Worm (Caenorhabditis elegans): Measurements from ENCODE around the gene elt-3.

Gene elt-3

ce11 chrX:13958451-13958850 lies 23.8 kb downstream of the elt-3 start:
- TF ChIP-seq fkh-4 (tag; optimal IDR thresholded peaks at IDR 0.05; ENCODE audit: borderline replicate concordance): no peak
- TF ChIP-seq nhr-237 (tag; optimal IDR thresholded peaks at IDR 0.05): no peak
- TF ChIP-seq tbx-2 (tag; optimal IDR thresholded peaks at IDR 0.05): peak; percentile 1
- TF ChIP-seq aha-1 (tag; optimal IDR thresholded peaks at IDR 0.05): no peak
- no peak for TF ChIP-seq hlh-4 (tag; optimal IDR thresholded peaks at IDR 0.05)
- no peak for TF ChIP-seq unc-62 (GFP tag; optimal IDR thresholded peaks at IDR 0.05)
- TF ChIP-seq skn-1 (tag; optimal IDR thresholded peaks at IDR 0.05): peak; percentile 11
- peak; percentile 16 for TF ChIP-seq lin-14 (GFP tag; optimal IDR thresholded peaks at IDR 0.05)
- TF ChIP-seq jun-1 (tag; optimal IDR thresholded peaks at IDR 0.05): peak; percentile 17

- TF ChIP-seq lin-14 (GFP tag; optimal IDR thresholded peaks at IDR 0.05) (no peak), aha-1 (tag; optimal IDR thresholded peaks at IDR 0.05) (no peak), lin-35 (GFP tag; optimal IDR thresholded peaks at IDR 0.05) (peak in 1 of 2 experiments; percentile 5), elt-2 (tag; optimal IDR thresholded peaks at IDR 0.05) (peak; percentile 31)
These were observed 24.7 kb downstream of the elt-3 start for ce11 chrX:13959383-13959782.

ce11 chrX:13959849-13960248 lies 25.2 kb downstream of the elt-3 start, which contains the start of gene syx-2:
Gene syx-2 (plus strand): TSS chrX:13960149.
- TF ChIP-seq sptf-1 (tag; optimal IDR thresholded peaks at IDR 0.05) (no peak), nhr-85 (tag) (peak; percentile 4), fkh-4 (tag; optimal IDR thresholded peaks at IDR 0.05; ENCODE audit: borderline replicate concordance) (no peak)

- TF ChIP-seq nhr-20 (tag; optimal IDR thresholded peaks at IDR 0.05): no peak
- TF ChIP-seq snu-23 (GFP tag; optimal IDR thresholded peaks at IDR 0.05): no peak
- TF ChIP-seq fkh-10 (GFP tag; optimal IDR thresholded peaks at IDR 0.05): no peak
- no peak for TF ChIP-seq F16B12.6 (tag; optimal IDR thresholded peaks at IDR 0.05)
- TF ChIP-seq lin-35 (GFP tag; optimal IDR thresholded peaks at IDR 0.05): no peak
- TF ChIP-seq nhr-237 (tag; optimal IDR thresholded peaks at IDR 0.05): no peak
- no peak for TF ChIP-seq ceh-8 (GFP tag; optimal IDR thresholded peaks at IDR 0.05)
- TF ChIP-seq blmp-1 (tag; optimal IDR thresholded peaks at IDR 0.05): no peak
- no peak for TF ChIP-seq dsc-1 (tag; optimal IDR thresholded peaks at IDR 0.05)
- TF ChIP-seq hlh-17 (GFP tag; optimal IDR thresholded peaks at IDR 0.05; ENCODE audit: borderline replicate concordance): no peak
- TF ChIP-seq efl-1 (optimal IDR thresholded peaks at IDR 0.05): no peak
- no peak for TF ChIP-seq efl-1 (GFP tag; optimal IDR thresholded peaks at IDR 0.05 in 1 of 2)
These were observed 28.5 kb downstream of the elt-3 start, which contains the start of gene F48F7.3 for ce11 chrX:13963203-13963602. Gene F48F7.3 (plus strand): TSS chrX:13963503.

- peak; percentile 61 for TF ChIP-seq nhr-85 (tag)
- TF ChIP-seq ceh-8 (GFP tag; optimal IDR thresholded peaks at IDR 0.05): no peak
These were observed 33.6 kb downstream of the elt-3 start, which contains the start of gene pqn-39 for ce11 chrX:13968292-13968691. Gene pqn-39 (minus strand): TSS chrX:13968676.

ce11 chrX:13969257-13969968 lies 34.7 kb downstream of the elt-3 start:
- TF ChIP-seq pag-3 (tag; optimal IDR thresholded peaks at IDR 0.05; ENCODE audit: borderline replicate concordance, insufficient read depth) (no peak), jun-1 (tag; optimal IDR thresholded peaks at IDR 0.05) (peak; percentile 46), vab-15 (tag; optimal IDR thresholded peaks at IDR 0.05) (no peak), F16B12.6 (tag; optimal IDR thresholded peaks at IDR 0.05) (no peak), ztf-4 (tag; optimal IDR thresholded peaks at IDR 0.05) (peak; percentile 53), Y116A8C.19 (tag; optimal IDR thresholded peaks at IDR 0.05; ENCODE audit: borderline replicate concordance) (no peak), C16A3.4 (tag; optimal IDR thresholded peaks at IDR 0.05) (peak; percentile 11), unc-130 (tag; optimal IDR thresholded peaks at IDR 0.05) (peak; percentile 37), nhr-76 (tag; optimal IDR thresholded peaks at IDR 0.05) (no peak), nhr-237 (tag; optimal IDR thresholded peaks at IDR 0.05) (peak; percentile 38), ceh-63 (GFP tag; optimal IDR thresholded peaks at IDR 0.05) (no peak), hpl-2 (GFP tag; optimal IDR thresholded peaks at IDR 0.05) (peak; percentile 23), nhr-20 (tag; optimal IDR thresholded peaks at IDR 0.05) (peak; percentile 80), snu-23 (GFP tag; optimal IDR thresholded peaks at IDR 0.05) (peak; percentile 89), tbx-2 (tag; optimal IDR thresholded peaks at IDR 0.05) (peak; percentile 68), fkh-10 (GFP tag; optimal IDR thresholded peaks at IDR 0.05) (peak; percentile 96), elt-3 (tag; optimal IDR thresholded peaks at IDR 0.05) (no peak), nhr-11 (tag; optimal IDR thresholded peaks at IDR 0.05) (no peak), lin-14 (GFP tag; optimal IDR thresholded peaks at IDR 0.05) (peak; percentile 98), lir-3 (tag; optimal IDR thresholded peaks at IDR 0.05; ENCODE audit: poor library complexity) (peak; percentile 55), sptf-1 (tag; optimal IDR thresholded peaks at IDR 0.05) (no peak), dpl-1 (GFP tag; optimal IDR thresholded peaks at IDR 0.05) (peak in 2 of 3 experiments; percentile 5 to 13), efl-1 (optimal IDR thresholded peaks at IDR 0.05) (peak; percentile 44 to 61), efl-1 (GFP tag; optimal IDR thresholded peaks at IDR 0.05 in 1 of 2) (peak in 1 of 2 experiments; percentile 86), nhr-12 (tag; optimal IDR thresholded peaks at IDR 0.05) (no peak), unc-98 (GFP tag; IDR thresholded peaks at IDR 0.05) (no peak), C04F5.9 (tag; optimal IDR thresholded peaks at IDR 0.05) (peak; percentile 15)

Data from whole organism, L1 larva.